Worm (Caenorhabditis elegans): ENCODE results near the gene lec-11.

DNA sequence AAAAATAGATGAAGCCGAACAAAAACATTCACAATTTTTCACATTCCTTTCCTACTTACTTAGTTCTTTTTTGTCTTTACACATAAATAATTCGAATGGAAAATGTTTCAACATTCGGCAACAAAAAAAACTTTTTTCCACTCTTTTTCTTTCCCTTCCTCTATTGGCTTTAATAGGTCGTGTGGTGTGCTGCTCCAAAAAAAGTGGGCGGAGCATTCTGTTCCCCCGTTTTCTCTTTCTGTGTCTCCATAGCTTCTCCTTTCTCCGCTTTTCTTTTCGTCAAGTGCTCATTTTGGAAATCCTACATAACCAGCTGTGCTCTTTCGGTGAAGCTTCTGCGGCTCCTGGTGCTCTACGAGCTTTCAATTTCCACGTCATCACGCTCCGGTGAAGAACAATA is 48.5 kb downstream of the lec-11 start, which contains the start of gene C01G5.25:
- TF ChIP-seq nhr-10 (tag; optimal IDR thresholded peaks at IDR 0.05) (no peak), egl-27 (tag; optimal IDR thresholded peaks at IDR 0.05) (no peak), snpc-4 (tag; optimal IDR thresholded peaks at IDR 0.05) (no peak), ztf-11 (tag; optimal IDR thresholded peaks at IDR 0.05) (no peak), ztf-4 (tag; optimal IDR thresholded peaks at IDR 0.05) (no peak), nhr-11 (tag; optimal IDR thresholded peaks at IDR 0.05) (no peak), ceh-82 (tag; optimal IDR thresholded peaks at IDR 0.05) (no peak), lin-39 (tag; optimal IDR thresholded peaks at IDR 0.05) (no peak), lsy-2 (tag; optimal IDR thresholded peaks at IDR 0.05) (peak in 1 of 2 experiments; percentile 9), nhr-12 (tag; optimal IDR thresholded peaks at IDR 0.05) (no peak)

Data from whole organism, L2 larva.